Worm (Caenorhabditis elegans) whole organism, L4/young adult: ENCODE results near the gene F59H6.14.
"Not testable (repeated sequence)": the region's sequence is repeated elsewhere in the genome, so short reads cannot be mapped to it uniquely, and the experiment has no call there.

Source experiments
- W03F9.2 ChIP-seq: fragments of 150-350 bp; optimal IDR thresholded peaks from 2 replicates; lab custom pipeline; 2014; ENCODE audit warnings: missing biosample characterization, missing genetic modification characterization
- dao-5 ChIP-seq: sonication (generic microtip); optimal IDR thresholded peaks from 2 replicates; lab custom pipeline; 2016; ENCODE audit warnings: missing genotype, missing genetic modification characterization, moderate library complexity, missing compliant biosample characterization
- him-1 ChIP-seq: sonication (generic microtip); optimal IDR thresholded peaks from 2 replicates; lab custom pipeline; 2016; ENCODE audit warnings: missing genotype, missing genetic modification reagents, missing genetic modification characterization, missing compliant biosample characterization

The F59H6.14 gene

DNA sequence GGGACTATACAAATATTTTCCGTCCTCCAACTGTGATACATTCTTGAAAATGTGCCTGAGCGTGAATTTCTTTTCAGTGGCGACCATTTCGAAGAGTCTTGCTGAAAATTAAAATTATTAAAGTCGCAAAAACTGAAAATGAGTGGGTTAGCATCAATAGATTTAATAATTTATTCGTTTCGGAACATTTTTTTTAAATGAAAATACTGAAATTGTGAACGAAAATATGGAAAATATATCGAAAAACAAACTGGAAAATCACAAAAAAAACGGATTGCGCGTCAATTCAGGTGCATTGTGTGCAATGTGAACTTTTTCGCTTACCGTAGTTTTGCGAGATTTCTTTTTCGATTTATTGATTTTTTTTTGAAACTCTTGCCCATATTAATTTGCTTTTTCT, 1.5 kb upstream of the F59H6.14 start, which contains the start of gene bath-5:
Gene bath-5 (minus strand): TSS at position 101 of the 400 bp plus-strand sequence.
- TF ChIP-seq W03F9.2 (tag; lab: Kevin White, UChicago) (no peak), him-1 (tag; lab: Kevin White, UChicago) (no peak), dao-5 (tag; lab: Kevin White, UChicago) (no peak)

DNA sequence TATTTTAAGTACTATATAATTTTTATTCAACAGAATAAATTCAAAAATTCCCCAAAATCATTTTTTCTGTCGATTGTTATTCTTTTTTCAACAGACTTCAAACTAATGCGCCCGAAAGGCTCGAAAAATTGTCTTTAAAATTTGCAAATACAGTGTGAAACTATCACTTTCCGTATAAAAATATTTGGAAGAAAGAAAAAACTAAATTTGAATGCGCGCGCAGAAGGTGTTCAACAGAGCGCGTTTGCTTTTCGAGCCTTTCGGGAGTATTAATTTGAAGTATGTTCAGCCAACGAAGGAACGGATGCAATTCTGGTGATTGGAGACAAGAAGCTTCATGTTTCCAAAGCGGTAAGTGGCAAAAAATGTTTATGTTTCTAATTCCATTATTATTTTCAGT, 1.1 kb upstream of the F59H6.14 start, which contains the start of gene btb-4:
Gene btb-4 (plus strand): TSS at position 35 of the 400 bp plus-strand sequence.
- not testable (repeated sequence) for TF ChIP-seq him-1, dao-5, W03F9.2 (tag; lab: Kevin White, UChicago)

DNA sequence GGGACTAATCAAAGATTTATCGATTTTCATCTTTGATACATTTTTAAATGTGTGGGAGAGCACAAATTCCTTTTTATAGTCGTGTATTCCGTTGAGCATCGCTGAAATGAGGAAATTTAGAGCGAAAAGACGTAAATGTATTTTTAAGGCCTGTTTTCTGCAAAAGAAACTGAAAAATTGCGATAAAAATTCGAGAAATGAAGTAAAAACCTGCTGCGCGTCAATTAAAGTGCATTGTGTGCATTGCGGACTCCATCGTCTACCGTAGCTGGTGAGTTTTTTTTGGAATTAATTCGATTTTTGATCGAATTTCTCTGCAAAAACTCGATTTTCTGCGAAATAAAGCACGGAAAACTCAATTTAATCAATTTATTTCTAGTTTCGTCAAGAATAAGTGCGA, 5.9 kb downstream of the F59H6.14 start, which contains the start of gene bath-19:
Gene bath-19 (minus strand): TSS at position 101 of the 400 bp plus-strand sequence.
- TF ChIP-seq dao-5 (tag; lab: Kevin White, UChicago) = no peak
- TF ChIP-seq him-1 (tag; lab: Kevin White, UChicago) = no peak
- no peak for TF ChIP-seq W03F9.2 (tag; lab: Kevin White, UChicago)

DNA sequence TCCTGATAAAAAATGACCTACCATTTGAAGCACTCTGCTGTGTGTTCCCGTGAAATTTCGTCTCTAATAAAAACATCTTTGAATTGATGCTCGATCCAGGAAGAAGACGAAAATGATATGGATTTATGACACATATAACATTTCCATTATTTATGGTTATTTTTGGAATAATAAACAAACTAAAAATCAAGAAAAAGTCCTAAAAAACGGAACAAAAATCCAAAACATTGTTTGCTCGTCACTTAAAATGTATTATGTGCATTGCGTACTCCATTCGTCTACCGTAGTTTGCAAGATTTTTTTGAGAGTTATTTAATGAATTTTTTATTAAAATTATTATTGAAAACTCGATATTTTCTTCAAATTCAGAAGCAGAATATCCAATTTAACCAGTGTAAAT, 9.1 kb downstream of the F59H6.14 start, which contains the start of gene bath-20:
Gene bath-20 (minus strand): TSS at position 101 of the 400 bp plus-strand sequence.
- no peak for TF ChIP-seq him-1 (tag; lab: Kevin White, UChicago)
- TF ChIP-seq W03F9.2 (tag; lab: Kevin White, UChicago) = no peak
- TF ChIP-seq dao-5 (tag; lab: Kevin White, UChicago) = no peak

DNA sequence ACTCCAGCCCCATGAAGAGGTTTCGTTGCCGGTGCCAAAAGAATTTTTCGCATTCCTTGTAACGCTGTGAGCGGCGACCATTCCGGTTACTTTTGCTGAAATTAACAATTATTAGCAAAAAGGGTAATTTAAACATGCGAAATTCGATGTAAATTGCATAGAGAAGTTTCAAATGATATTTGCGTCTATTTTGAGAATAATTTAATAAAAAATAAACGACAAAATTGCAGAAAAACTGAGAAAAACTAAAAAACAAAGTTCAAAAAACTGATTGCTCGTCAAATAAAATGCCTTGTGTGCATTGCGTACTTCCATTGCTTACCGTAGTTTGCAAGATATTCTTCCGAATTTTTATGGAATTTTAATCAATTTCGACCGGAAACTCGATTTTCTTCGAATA, 12.1 kb downstream of the F59H6.14 start, which contains the start of gene bath-24:
Gene bath-24 (minus strand): TSS at position 101 of the 400 bp plus-strand sequence.
- TF ChIP-seq him-1 (tag; lab: Kevin White, UChicago) (no peak), W03F9.2 (tag; lab: Kevin White, UChicago) (no peak), dao-5 (tag; lab: Kevin White, UChicago) (no peak)

DNA sequence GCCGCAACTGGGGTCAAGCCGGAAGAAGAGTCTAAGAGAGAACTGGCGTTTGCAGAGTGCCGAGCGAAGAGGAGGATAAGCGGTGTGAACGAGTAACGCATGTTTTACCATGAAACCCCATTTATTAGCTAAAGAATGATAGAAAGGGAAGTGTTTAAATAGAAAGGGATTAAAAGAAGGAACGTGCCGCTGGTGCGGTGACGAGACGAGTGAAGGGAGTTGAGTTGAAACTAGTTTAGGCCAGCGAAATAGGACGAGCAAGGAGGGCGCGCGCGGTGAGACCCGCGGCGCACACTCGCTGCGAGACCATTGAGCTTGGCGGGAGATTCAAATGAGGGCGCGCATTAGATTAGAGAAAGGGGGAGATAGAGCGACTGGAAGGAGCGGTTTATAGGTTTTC, 13.2 kb downstream of the F59H6.14 start, which contains the start of gene math-1:
Gene math-1 (minus strand): TSS at position 101 of the 400 bp plus-strand sequence.
- not testable (repeated sequence) for TF ChIP-seq him-1, W03F9.2, dao-5 (tag; lab: Kevin White, UChicago)

DNA sequence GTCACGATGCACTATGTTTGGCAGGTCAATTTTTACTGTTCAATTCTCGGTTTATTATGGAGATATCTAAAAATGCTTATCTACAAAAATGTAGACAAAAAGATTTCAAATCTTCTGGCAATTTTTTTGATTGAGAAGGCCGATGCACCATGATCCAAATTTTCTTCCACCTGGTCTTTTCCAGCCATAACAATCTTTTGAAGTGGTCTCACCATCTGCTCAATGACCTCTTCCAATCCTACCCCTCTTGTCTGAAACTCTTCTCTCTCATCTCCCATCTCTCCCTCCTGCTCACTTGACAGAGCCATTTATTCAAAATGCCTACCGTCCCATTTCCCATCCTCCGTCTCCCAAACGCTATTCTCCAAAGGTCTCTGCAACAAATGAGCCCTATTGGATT, 18.0 kb downstream of the F59H6.14 start, which contains the start of gene fbxb-35:
Gene fbxb-35 (plus strand): TSS at position 301 of the 400 bp plus-strand sequence.
- TF ChIP-seq dao-5 (tag; lab: Kevin White, UChicago) = no peak
- TF ChIP-seq W03F9.2 (tag; lab: Kevin White, UChicago) = no peak
- no peak for TF ChIP-seq him-1 (tag; lab: Kevin White, UChicago)

DNA sequence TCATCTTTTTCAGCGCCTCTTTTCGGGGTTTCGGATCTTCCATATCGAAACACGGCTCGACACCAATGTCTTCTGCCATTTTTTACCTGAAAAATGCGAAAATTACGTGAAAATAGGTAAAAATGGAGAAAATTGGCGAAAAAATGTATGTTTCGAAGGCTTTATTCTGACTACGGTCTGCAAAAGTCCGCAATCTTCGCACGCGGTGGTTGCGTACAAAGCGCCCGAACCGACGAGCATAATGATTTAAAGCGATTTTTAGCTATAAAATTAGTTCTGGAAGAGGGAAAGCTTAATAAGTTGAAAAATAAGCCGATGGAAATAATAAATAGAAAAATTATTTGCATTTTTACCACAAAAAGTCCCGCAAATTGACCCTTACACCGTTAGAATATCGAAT, 25.6 kb downstream of the F59H6.14 start, which contains the start of gene F07E5.5:
Gene F07E5.5 (minus strand): TSS at position 86 of the 400 bp plus-strand sequence.
- TF ChIP-seq him-1 (tag; lab: Kevin White, UChicago) = no peak
- TF ChIP-seq W03F9.2 (tag; lab: Kevin White, UChicago) = no peak
- TF ChIP-seq dao-5 (tag; lab: Kevin White, UChicago) = no peak

DNA sequence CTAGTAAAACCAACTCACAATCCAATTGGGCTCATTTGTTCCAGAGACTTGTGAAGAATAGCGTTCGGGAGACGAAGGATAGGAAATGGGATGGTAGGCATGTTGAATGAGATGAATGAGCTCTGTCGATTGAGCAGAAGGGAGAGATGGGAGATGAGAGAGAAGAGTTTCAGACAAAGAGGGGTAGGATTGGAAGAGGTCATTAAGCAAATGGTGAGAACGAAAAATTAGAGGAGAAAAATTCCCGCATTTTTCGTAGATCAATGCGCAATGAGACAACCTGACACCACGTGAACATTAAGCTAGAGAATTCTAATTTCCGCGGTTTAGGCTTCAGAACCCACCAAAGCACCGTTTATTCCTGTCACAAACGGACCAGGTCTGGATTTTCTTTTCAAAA, 30.6 kb downstream of the F59H6.14 start, which contains the start of gene F07E5.13:
Gene F07E5.13 (minus strand): TSS at position 101 of the 400 bp plus-strand sequence.
- TF ChIP-seq dao-5 (tag; lab: Kevin White, UChicago) (no peak), W03F9.2 (tag; lab: Kevin White, UChicago) (no peak), him-1 (tag; lab: Kevin White, UChicago) (no peak)

DNA sequence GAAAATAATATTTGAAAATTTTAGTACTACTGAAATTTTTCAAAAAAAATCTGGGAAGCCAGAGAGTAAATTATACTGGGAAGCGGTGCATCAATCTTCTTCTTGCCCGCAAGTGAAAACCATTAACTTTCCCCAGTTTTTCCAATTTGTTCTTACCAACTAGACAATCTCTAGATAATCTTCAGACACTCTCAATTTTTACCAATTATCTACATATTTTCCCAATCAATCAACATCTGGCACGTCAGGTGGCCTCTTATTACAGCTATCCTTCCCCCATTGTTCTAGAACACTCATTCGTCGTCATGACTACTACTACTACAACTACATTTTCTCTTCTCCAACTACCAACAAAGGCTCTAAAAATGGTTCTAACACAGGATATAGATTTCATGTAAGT, 31.1 kb downstream of the F59H6.14 start, which contains the start of gene fbxb-6:
Gene fbxb-6 (plus strand): TSS at position 301 of the 400 bp plus-strand sequence.
- TF ChIP-seq W03F9.2 (tag; lab: Kevin White, UChicago) (no peak), dao-5 (tag; lab: Kevin White, UChicago) (no peak), him-1 (tag; lab: Kevin White, UChicago) (no peak)

DNA sequence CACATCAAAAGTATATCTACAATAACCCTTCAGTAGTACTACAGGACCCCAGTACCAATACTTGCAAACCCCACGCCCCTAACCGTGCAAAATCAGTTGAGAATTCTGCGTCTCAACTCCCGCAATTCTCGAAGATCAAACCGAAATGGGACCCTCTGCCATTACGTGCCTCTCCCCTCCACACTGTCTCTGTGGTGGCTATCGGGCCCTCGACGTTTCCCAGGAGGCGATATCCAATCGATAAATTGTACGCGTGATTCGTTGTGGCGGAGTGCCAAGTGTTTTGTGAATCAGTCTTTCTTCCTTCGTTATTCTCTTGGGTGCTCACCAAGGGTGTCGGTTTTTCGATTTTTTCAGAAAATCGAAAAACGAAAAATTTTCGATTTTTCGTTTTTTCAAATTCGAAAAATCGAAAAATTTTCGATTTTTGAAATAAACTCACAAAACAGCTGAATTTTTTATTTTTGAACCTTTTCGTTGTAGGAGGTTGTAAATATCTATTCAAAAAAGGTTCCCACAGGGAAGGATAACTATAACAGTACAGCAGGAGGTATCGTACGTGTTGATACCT, 34.1 kb downstream of the F59H6.14 start, which contains the start of gene F07E5.12:
Gene F07E5.12 (plus strand): TSS at position 521 of the 571 bp plus-strand sequence.
- not testable (repeated sequence) for TF ChIP-seq him-1, W03F9.2, dao-5 (tag; lab: Kevin White, UChicago)

DNA sequence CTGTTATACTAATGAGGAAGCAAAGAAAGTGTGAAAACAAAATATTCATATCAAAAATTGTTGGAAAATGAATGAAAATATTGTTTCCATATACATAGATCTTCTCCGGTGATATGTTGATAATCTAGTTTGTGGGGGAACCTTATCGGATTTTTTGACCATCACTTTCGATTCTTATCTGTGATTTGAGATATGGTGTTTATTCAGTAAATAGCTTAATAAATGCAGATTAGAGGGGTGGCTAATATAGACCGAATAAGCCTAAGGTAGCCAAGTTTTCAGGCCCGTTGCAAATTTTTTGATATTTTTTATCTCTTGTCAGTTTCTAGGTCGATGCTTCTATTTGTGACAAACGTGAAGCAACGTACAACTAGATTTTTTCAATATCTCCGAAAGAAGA, 38.0 kb downstream of the F59H6.14 start, which contains the start of gene F07E5.7:
Gene F07E5.7 (minus strand): TSS at position 101 of the 400 bp plus-strand sequence.
- TF ChIP-seq dao-5 (tag; lab: Kevin White, UChicago) = no peak
- no peak for TF ChIP-seq W03F9.2 (tag; lab: Kevin White, UChicago)
- no peak for TF ChIP-seq him-1 (tag; lab: Kevin White, UChicago)

DNA sequence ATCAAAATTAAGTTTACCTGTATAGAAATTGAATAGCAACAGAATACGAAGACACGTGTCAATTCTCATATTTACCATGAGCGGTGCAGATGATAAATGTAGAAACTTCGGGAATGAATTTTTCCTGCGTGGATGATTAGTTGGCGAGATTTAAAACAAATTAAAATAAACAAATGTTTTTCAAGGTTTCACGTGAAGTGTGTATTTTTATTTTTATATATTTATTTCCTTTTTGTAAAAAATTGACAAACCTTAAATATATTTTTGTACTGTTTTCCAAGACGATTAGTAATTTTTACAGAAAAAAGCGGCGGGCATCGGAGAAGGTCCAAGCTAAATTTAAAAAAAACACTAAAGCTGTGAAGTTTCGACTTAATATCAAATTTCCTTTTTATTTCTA, 42.1 kb downstream of the F59H6.14 start, which contains the start of gene F07E5.8:
Gene F07E5.8 (minus strand): TSS at position 101 of the 400 bp plus-strand sequence.
- no peak for TF ChIP-seq W03F9.2 (tag; lab: Kevin White, UChicago)
- TF ChIP-seq him-1 (tag; lab: Kevin White, UChicago) = no peak
- TF ChIP-seq dao-5 (tag; lab: Kevin White, UChicago) = no peak
